Worm (Caenorhabditis elegans) whole organism, L1 larva: Measurements from ENCODE around the gene ZC504.1.

ENCODE experiments used
- alr-1 ChIP-seq: fragments of 200-800 bp; sonication (Bioruptor generic); optimal IDR thresholded peaks from 2 replicates; lab custom pipeline; 2018; ENCODE audit warnings: borderline replicate concordance, mild to moderate bottlenecking, missing genetic modification characterization, missing compliant biosample characterization
- jun-1 ChIP-seq: fragments of 150-350 bp; optimal IDR thresholded peaks from 2 replicates; lab custom pipeline; 2014; ENCODE audit warnings: missing biosample characterization, missing genetic modification reagents, missing genetic modification characterization
- nhr-28 ChIP-seq: fragments of 150-350 bp; optimal IDR thresholded peaks from 2 replicates; lab custom pipeline; 2014; ENCODE audit warnings: missing biosample characterization, missing genetic modification characterization
- nhr-84 ChIP-seq: sonication (generic microtip); optimal IDR thresholded peaks from 2 replicates; lab custom pipeline; 2017; ENCODE audit warnings: missing biosample characterization, missing genetic modification characterization
- snpc-4 ChIP-seq: fragments of 150-350 bp; optimal IDR thresholded peaks from 2 replicates; lab custom pipeline; 2014; ENCODE audit warnings: missing biosample characterization, missing genetic modification characterization

DNA sequence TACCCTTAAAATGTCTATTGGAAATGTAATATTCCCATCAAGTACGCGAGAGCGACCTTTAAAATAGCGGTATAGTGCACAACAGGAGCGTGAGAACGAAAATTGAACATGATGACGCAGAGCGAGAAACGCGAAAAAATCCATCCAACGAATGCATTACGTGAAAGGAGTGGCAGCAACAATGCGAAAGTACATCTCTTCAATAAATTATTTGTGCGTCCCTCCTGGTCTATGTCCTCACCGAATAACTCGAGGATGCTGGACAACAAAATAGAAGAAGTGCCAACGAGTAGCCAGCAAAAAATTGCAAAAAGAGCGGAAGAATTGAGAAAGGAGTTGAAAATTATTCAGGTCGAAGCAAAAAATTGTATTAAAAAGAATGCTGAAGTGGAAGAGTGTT lies 26.9 kb downstream of the ZC504.1 start:
- TF ChIP-seq nhr-28 (no peak), snpc-4 (tag; lab: Kevin White, UChicago) (no peak), jun-1 (tag; lab: Kevin White, UChicago) (no peak), alr-1 (tag; lab: Kevin White, UChicago) (no peak), nhr-84 (no peak)
